Worm (Caenorhabditis elegans) whole organism, young adult: ENCODE results near the gene F35D2.3.

Experiments used
- D2030.7 ChIP-seq: fragments of 200-800 bp; sonication (Bioruptor generic); IDR thresholded peaks from 2 replicates; pipeline ENCODE4 v1.3.6; 2022; ENCODE audit warnings: missing genetic modification reagents, missing genetic modification characterization, missing compliant biosample characterization
- F22D6.2 ChIP-seq: sonication (generic microtip); optimal IDR thresholded peaks from 2 replicates; lab custom pipeline; 2016; ENCODE audit warnings: mild to moderate bottlenecking, missing genetic modification characterization, missing compliant biosample characterization
- F37B4.10 ChIP-seq: fragments of 200-800 bp; sonication (Bioruptor generic); IDR thresholded peaks from 2 replicates; pipeline ENCODE4 v1.3.6; 2022; ENCODE audit warnings: missing genetic modification characterization, missing compliant biosample characterization
- K11D2.4 ChIP-seq: fragments of 200-800 bp; sonication (Bioruptor generic); IDR thresholded peaks from 2 replicates; pipeline ENCODE4 v1.3.6; 2022; ENCODE audit warnings: missing genetic modification reagents, missing genetic modification characterization, missing compliant biosample characterization
- Y53G8AR.9 ChIP-seq: fragments of 200-800 bp; sonication (Bioruptor generic); conservative IDR thresholded peaks from 2 replicates; pipeline ENCODE4 v1.3.6; 2022; ENCODE audit warnings: missing genetic modification reagents, missing genetic modification characterization, missing compliant biosample characterization
- Y56A3A.18 ChIP-seq: fragments of 200-800 bp; sonication (Bioruptor generic); IDR thresholded peaks from 2 replicates; pipeline ENCODE4 v1.3.6; 2022; ENCODE audit warnings: missing genetic modification reagents, missing genetic modification characterization, missing compliant biosample characterization
- aptf-2 ChIP-seq: fragments of 200-800 bp; sonication (Bioruptor generic); conservative IDR thresholded peaks from 2 replicates; pipeline ENCODE4 v1.3.6; 2022; ENCODE audit warnings: missing genetic modification reagents, missing genetic modification characterization, missing compliant biosample characterization
- cebp-1 ChIP-seq, 2 experiments: fragments of 200-800 bp in 1 of 2; sonication (Bioruptor generic) in 1 of 2; sonication (generic microtip) in 1 of 2; IDR thresholded peaks in 1 of 2; optimal IDR thresholded peaks in 1 of 2; 2 replicates each; pipeline versions ENCODE4 v1.3.6 to Lab custom; 2017 to 2022; ENCODE audit warnings: missing compliant biosample characterization in 2 of 2, missing genetic modification characterization in 2 of 2, mild to moderate bottlenecking in 1 of 2, missing genetic modification reagents in 1 of 2, moderate library complexity in 1 of 2
- dox-1 ChIP-seq: fragments of 200-800 bp; sonication (Bioruptor generic); IDR thresholded peaks from 2 replicates; pipeline ENCODE4 v1.3.6; 2022; ENCODE audit warnings: missing genetic modification reagents, missing genetic modification characterization, missing compliant biosample characterization
- dpl-1 ChIP-seq: fragments of 150-350 bp; optimal IDR thresholded peaks from 2 replicates; lab custom pipeline; 2014; ENCODE audit warnings: missing biosample characterization, missing genetic modification reagents, missing genetic modification characterization
- egl-44 ChIP-seq: fragments of 200-800 bp; sonication (Bioruptor generic); IDR thresholded peaks from 2 replicates; pipeline ENCODE4 v1.3.6; 2022; ENCODE audit warnings: missing genetic modification reagents, missing genetic modification characterization, missing compliant biosample characterization
- him-1 ChIP-seq: sonication (generic microtip); optimal IDR thresholded peaks from 2 replicates; lab custom pipeline; 2016; ENCODE audit warnings: missing genotype, missing genetic modification reagents, missing genetic modification characterization, missing compliant biosample characterization
- hlh-12 ChIP-seq: sonication (generic microtip); optimal IDR thresholded peaks from 2 replicates; lab custom pipeline; 2016; ENCODE audit warnings: missing genetic modification characterization, missing compliant biosample characterization
- hmg-1.2 ChIP-seq: fragments of 200-800 bp; sonication (Bioruptor generic); IDR thresholded peaks from 2 replicates; pipeline ENCODE4 v1.3.6; 2022; ENCODE audit warnings: missing genetic modification reagents, missing genetic modification characterization, missing compliant biosample characterization
- hrde-1 ChIP-seq: sonication (generic microtip); optimal IDR thresholded peaks from 2 replicates; lab custom pipeline; 2016; ENCODE audit warnings: missing genetic modification characterization, mild to moderate bottlenecking, missing compliant biosample characterization, moderate library complexity, missing genotype, missing genetic modification reagents, borderline replicate concordance
- lag-1 ChIP-seq: fragments of 200-800 bp; sonication (Bioruptor generic); IDR thresholded peaks from 2 replicates; pipeline ENCODE4 v1.3.6; 2022; ENCODE audit warnings: missing genetic modification reagents, missing genetic modification characterization, missing compliant biosample characterization
- let-607 ChIP-seq, 2 experiments: fragments of 200-800 bp in 1 of 2; sonication (Bioruptor generic) in 1 of 2; sonication (generic microtip) in 1 of 2; optimal IDR thresholded peaks; 2 replicates each; lab custom pipeline; 2016 to 2018; ENCODE audit warnings: mild to moderate bottlenecking in 2 of 2, missing compliant biosample characterization in 2 of 2, missing genetic modification characterization in 2 of 2, moderate library complexity in 2 of 2, missing genotype in 1 of 2
- lin-26 ChIP-seq: fragments of 200-800 bp; sonication (Bioruptor generic); IDR thresholded peaks from 2 replicates; pipeline ENCODE4 v1.3.6; 2022; ENCODE audit warnings: missing genetic modification reagents, missing genetic modification characterization, missing compliant biosample characterization
- lin-35 ChIP-seq, 3 experiments: fragments of 150-350 bp in 2 of 3; sonication (generic microtip) in 1 of 3; optimal IDR thresholded peaks; 2 replicates each; lab custom pipeline; 2014 to 2018; ENCODE audit warnings: missing biosample characterization in 3 of 3, missing genetic modification characterization in 3 of 3, missing genetic modification reagents in 3 of 3
- lin-54 ChIP-seq: fragments of 200-800 bp; sonication (Bioruptor generic); optimal IDR thresholded peaks from 2 replicates; lab custom pipeline; 2018; ENCODE audit warnings: mild to moderate bottlenecking, missing genetic modification characterization, missing compliant biosample characterization
- lsl-1 ChIP-seq: fragments of 200-800 bp; sonication (Bioruptor generic); optimal IDR thresholded peaks from 2 replicates; lab custom pipeline; 2018; ENCODE audit warnings: mild to moderate bottlenecking, missing genetic modification characterization, moderate library complexity, missing compliant biosample characterization
- madf-3 ChIP-seq: fragments of 200-800 bp; sonication (Bioruptor generic); IDR thresholded peaks from 2 replicates; pipeline ENCODE4 v1.3.6; 2022; ENCODE audit warnings: missing genetic modification reagents, missing genetic modification characterization, missing compliant biosample characterization
- madf-6 ChIP-seq: fragments of 200-800 bp; sonication (Bioruptor generic); IDR thresholded peaks from 2 replicates; pipeline ENCODE4 v1.3.6; 2022; ENCODE audit warnings: missing genetic modification reagents, missing genetic modification characterization, missing compliant biosample characterization
- nfya-1 ChIP-seq: sonication (generic microtip); optimal IDR thresholded peaks from 2 replicates; lab custom pipeline; 2017; ENCODE audit warnings: antibody characterized with exemption, missing compliant biosample characterization, missing genetic modification characterization, borderline replicate concordance; ENCODE audit not compliant: insufficient read depth
- nfya-2 ChIP-seq: fragments of 200-800 bp; sonication (Bioruptor generic); IDR thresholded peaks from 2 replicates; pipeline ENCODE4 v1.3.6; 2022; ENCODE audit warnings: missing genetic modification reagents, missing genetic modification characterization, missing compliant biosample characterization
- nhr-80 ChIP-seq: sonication (generic microtip); optimal IDR thresholded peaks from 2 replicates; lab custom pipeline; 2016; ENCODE audit warnings: missing genetic modification characterization, missing compliant biosample characterization
- pbrm-1 ChIP-seq: fragments of 200-800 bp; sonication (Bioruptor generic); IDR thresholded peaks from 2 replicates; pipeline ENCODE4 v1.3.6; 2022; ENCODE audit warnings: missing genetic modification reagents, missing genetic modification characterization, missing compliant biosample characterization
- repo-1 ChIP-seq: sonication (generic microtip); optimal IDR thresholded peaks from 2 replicates; lab custom pipeline; 2017; ENCODE audit warnings: mild to moderate bottlenecking, missing genetic modification characterization, missing compliant biosample characterization
- rpc-1 ChIP-seq, 2 experiments: fragments of 150-350 bp in 1 of 2; sonication (generic microtip) in 1 of 2; optimal IDR thresholded peaks; 2 replicates each; lab custom pipeline; 2014 to 2018; ENCODE audit warnings: missing biosample characterization in 1 of 2, missing genetic modification characterization in 1 of 2, missing genetic modification reagents in 1 of 2, missing genotype in 1 of 2
- sptf-2 ChIP-seq: fragments of 200-800 bp; sonication (Bioruptor generic); optimal IDR thresholded peaks from 2 replicates; lab custom pipeline; 2018; ENCODE audit warnings: mild to moderate bottlenecking, missing genetic modification characterization, missing compliant biosample characterization
- tbp1 ChIP-seq: fragments of 200-800 bp; sonication (Bioruptor generic); optimal IDR thresholded peaks from 2 replicates; lab custom pipeline; 2018; ENCODE audit warnings: mild to moderate bottlenecking, missing genetic modification characterization, missing compliant biosample characterization
- zim-3 ChIP-seq: sonication (generic microtip); optimal IDR thresholded peaks from 2 replicates; lab custom pipeline; 2017; ENCODE audit warnings: mild to moderate bottlenecking, missing genetic modification characterization, moderate library complexity, missing compliant biosample characterization
- ztf-22 ChIP-seq: fragments of 200-800 bp; sonication (Bioruptor generic); optimal IDR thresholded peaks from 2 replicates; lab custom pipeline; 2018; ENCODE audit warnings: mild to moderate bottlenecking, missing genetic modification characterization, moderate library complexity, missing compliant biosample characterization
- ztf-26 ChIP-seq: sonication (generic microtip); optimal IDR thresholded peaks from 2 replicates; lab custom pipeline; 2017; ENCODE audit warnings: missing genetic modification characterization, missing compliant biosample characterization
- ztf-28 ChIP-seq: fragments of 200-800 bp; sonication (Bioruptor generic); IDR thresholded peaks from 2 replicates; pipeline ENCODE4 v1.3.6; 2022; ENCODE audit warnings: missing genetic modification reagents, missing genetic modification characterization, missing compliant biosample characterization
- ztf-6 ChIP-seq: fragments of 200-800 bp; sonication (Bioruptor generic); IDR thresholded peaks from 2 replicates; pipeline ENCODE4 v1.3.6; 2022; ENCODE audit warnings: missing genetic modification reagents, missing genetic modification characterization, missing compliant biosample characterization

F35D2.3 gene

ce11 chrII:7615318-7615891 lies 45.0 kb downstream of the F35D2.3 start:
- TF ChIP-seq ztf-26 (tag; lab: Kevin White, UChicago) (no peak), tbp1 (GFP tag; lab: Kevin White, UChicago) (peak; percentile 16), madf-3 (GFP tag; lab: Robert Waterston, UW) (peak; percentile 92), cebp-1 (GFP tag; IDR thresholded peaks at IDR 0.05; lab: Robert Waterston, UW) (no peak), cebp-1 (tag; optimal IDR thresholded peaks at IDR 0.05; lab: Kevin White, UChicago) (peak; percentile 2), dox-1 (peak; percentile 47), madf-6 (GFP tag; lab: Robert Waterston, UW) (peak; percentile 33; the same call in 1 of the 2 replicates), pbrm-1 (GFP tag; lab: Robert Waterston, UW) (0 out of 2 replicates have a peak, but pooled peaks have one; percentile 23), nfya-1 (tag; lab: Kevin White, UChicago) (no peak), ztf-22 (GFP tag; lab: Kevin White, UChicago) (no peak), hmg-1.2 (GFP tag; lab: Robert Waterston, UW) (peak; percentile 94), lin-35 (GFP tag; optimal IDR thresholded peaks at IDR 0.05; lab: Kevin White, UChicago) (peak in 1 of 3 experiments; percentile 14), F22D6.2 (no peak)

ce11 chrII:7616141-7616540 lies 45.7 kb downstream of the F35D2.3 start, which contains the start of gene cdc-42:
cdc-42 (plus strand) TSS chrII:7616452.
- TF ChIP-seq hlh-12 (no peak), cebp-1 (GFP tag; IDR thresholded peaks at IDR 0.05; lab: Robert Waterston, UW) (peak; percentile 72), cebp-1 (tag; optimal IDR thresholded peaks at IDR 0.05; lab: Kevin White, UChicago) (peak; percentile 94)

- peak; percentile 52 for TF ChIP-seq nhr-80
- TF ChIP-seq repo-1, result no peak
- no peak for TF ChIP-seq ztf-28 (GFP tag; lab: Robert Waterston, UW)
- no peak for TF ChIP-seq lin-35 (GFP tag; optimal IDR thresholded peaks at IDR 0.05; lab: Kevin White, UChicago)
- TF ChIP-seq lag-1, result no peak
- TF ChIP-seq zim-3, result no peak
- TF ChIP-seq pbrm-1 (GFP tag; lab: Robert Waterston, UW), result no peak
- TF ChIP-seq ztf-6, result no peak
- no peak for TF ChIP-seq lin-54 (GFP tag; lab: Kevin White, UChicago)
- TF ChIP-seq let-607 (tag; optimal IDR thresholded peaks at IDR 0.05; lab: Kevin White, UChicago), result no peak
- TF ChIP-seq hmg-1.2 (GFP tag; lab: Robert Waterston, UW), result no peak
- no peak for TF ChIP-seq Y53G8AR.9
- peak; percentile 2 for TF ChIP-seq him-1 (tag; lab: Kevin White, UChicago)
- TF ChIP-seq sptf-2, result no peak
- TF ChIP-seq F37B4.10 (GFP tag; lab: Robert Waterston, UW), result no peak
- no peak for TF ChIP-seq lsl-1 (GFP tag; lab: Kevin White, UChicago)
- TF ChIP-seq, all 124 proteins: peak for 2
These were observed 47.8 kb downstream of the F35D2.3 start for ce11 chrII:7618212-7618611.

- no peak for TF ChIP-seq nhr-80
- TF ChIP-seq sptf-2, result no peak
- TF ChIP-seq rpc-1 (optimal IDR thresholded peaks at IDR 0.05; lab: Kevin White, UChicago), result no peak
- TF ChIP-seq rpc-1 (tag; optimal IDR thresholded peaks at IDR 0.05; lab: Kevin White, UChicago), result no peak
- TF ChIP-seq aptf-2 (GFP tag; lab: Robert Waterston, UW), result no peak
- no peak for TF ChIP-seq F22D6.2
- TF ChIP-seq hrde-1 (tag; lab: Kevin White, UChicago), result no peak
- TF ChIP-seq Y56A3A.18 (GFP tag; lab: Robert Waterston, UW), result no peak
- TF ChIP-seq Y53G8AR.9, result no peak
- no peak for TF ChIP-seq D2030.7 (GFP tag; lab: Robert Waterston, UW)
- TF ChIP-seq K11D2.4 (GFP tag; lab: Robert Waterston, UW), result no peak
- TF ChIP-seq tbp1 (GFP tag; lab: Kevin White, UChicago), result no peak
- no peak for TF ChIP-seq nfya-2 (GFP tag; lab: Robert Waterston, UW)
- no peak for TF ChIP-seq dpl-1
- TF ChIP-seq lin-26 (GFP tag; lab: Robert Waterston, UW), result no peak
- TF ChIP-seq lin-35 (GFP tag; optimal IDR thresholded peaks at IDR 0.05; lab: Kevin White, UChicago), result no peak
- no peak for TF ChIP-seq egl-44
- no peak for TF ChIP-seq lsl-1 (GFP tag; lab: Kevin White, UChicago)
- TF ChIP-seq, all 124 proteins: peak for 0
These were observed 50.0 kb downstream of the F35D2.3 start, which contains the start of gene R07G3.8 for ce11 chrII:7620413-7620812. R07G3.8 (minus strand) TSS chrII:7620513.
